Worm (Caenorhabditis elegans) whole organism, midembryonic: ENCODE results near the gene ceh-19.

Experiments
- T22C8.4 ChIP-seq: fragments of 200-800 bp; sonication (Bioruptor generic); IDR thresholded peaks from 2 replicates; pipeline ENCODE4 v1.3.6; 2022; ENCODE audit warnings: missing genetic modification characterization, missing compliant biosample characterization
- cog-1 ChIP-seq: sonication (generic microtip); optimal IDR thresholded peaks from 2 replicates; lab custom pipeline; 2016; ENCODE audit warnings: missing genetic modification characterization, missing compliant biosample characterization
- klf-2 ChIP-seq: fragments of 200-800 bp; sonication (Bioruptor generic); conservative IDR thresholded peaks from 2 replicates; pipeline ENCODE4 v1.3.6; 2022; ENCODE audit warnings: missing genetic modification reagents, missing genetic modification characterization, missing compliant biosample characterization
- med-1 ChIP-seq: sonication (generic microtip); optimal IDR thresholded peaks from 2 replicates; lab custom pipeline; 2017; ENCODE audit warnings: missing genetic modification characterization, mild to moderate bottlenecking, missing compliant biosample characterization, antibody characterized with exemption, missing genetic modification reagents; ENCODE audit not compliant: insufficient read depth
- ref-1 ChIP-seq: fragments of 200-800 bp; sonication (Bioruptor generic); conservative IDR thresholded peaks from 2 replicates; pipeline ENCODE4 v1.3.6; 2022; ENCODE audit warnings: missing genetic modification reagents, missing genetic modification characterization, missing compliant biosample characterization
- tab-1 ChIP-seq: fragments of 200-800 bp; sonication (Bioruptor generic); IDR thresholded peaks from 2 replicates; pipeline ENCODE4 v1.3.6; 2022; ENCODE audit warnings: missing genetic modification characterization, missing compliant biosample characterization
- ztf-23 ChIP-seq: fragments of 200-800 bp; sonication (Bioruptor generic); IDR thresholded peaks from 2 replicates; pipeline ENCODE4 v1.3.6; 2022; ENCODE audit warnings: missing genetic modification reagents, missing genetic modification characterization, missing compliant biosample characterization
- ztf-29 ChIP-seq: fragments of 200-800 bp; sonication (Bioruptor generic); IDR thresholded peaks from 2 replicates; pipeline ENCODE4 v1.3.6; 2022; ENCODE audit warnings: missing genetic modification reagents, missing genetic modification characterization, missing compliant biosample characterization

DNA sequence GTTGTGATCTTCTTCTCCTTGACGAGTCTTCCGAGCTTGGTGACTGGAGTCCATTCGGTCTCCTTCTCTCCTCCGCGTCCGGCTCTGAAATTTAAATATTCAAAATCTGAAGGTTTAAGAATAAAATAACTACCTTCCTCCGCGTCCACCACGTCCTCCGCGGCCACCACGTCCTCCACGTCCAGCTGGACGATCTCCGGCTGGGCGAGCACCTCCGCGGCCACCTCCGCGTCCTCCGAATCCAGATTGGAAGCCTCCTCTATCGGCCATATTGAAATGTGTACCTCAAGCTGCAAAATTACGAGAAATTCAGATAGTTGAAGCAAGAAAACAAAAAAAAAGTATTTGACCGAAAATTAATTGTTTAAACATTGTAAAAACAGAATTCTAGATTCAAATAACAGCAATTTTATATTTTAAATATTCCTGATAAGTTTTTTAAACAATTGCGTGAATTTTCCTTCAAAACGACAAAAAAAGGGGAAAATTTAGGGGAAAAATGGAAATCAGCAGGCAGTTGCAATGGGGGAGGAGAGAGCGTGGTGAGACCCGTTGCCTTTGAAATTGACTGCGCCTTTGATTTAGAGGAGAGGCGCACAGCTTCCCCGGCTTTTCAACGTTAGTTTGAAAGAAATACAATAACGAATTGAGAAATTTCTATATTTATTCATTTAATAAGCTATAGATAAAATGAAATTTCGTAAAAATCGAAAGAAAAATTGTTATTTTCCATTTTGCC, 29.5 kb downstream of the ceh-19 start, which contains the start of gene rps-2:
- TF ChIP-seq tab-1 (GFP tag; lab: Robert Waterston, UW): no peak
- no peak for TF ChIP-seq cog-1 (tag; lab: Kevin White, UChicago)
- TF ChIP-seq klf-2 (GFP tag; lab: Robert Waterston, UW): no peak
- TF ChIP-seq med-1 (GFP tag; lab: Kevin White, UChicago): no peak
- TF ChIP-seq ref-1 (GFP tag; lab: Robert Waterston, UW): no peak
- no peak for TF ChIP-seq ztf-29 (GFP tag; lab: Robert Waterston, UW)
- no peak for TF ChIP-seq T22C8.4
- no peak for TF ChIP-seq ztf-23 (GFP tag; lab: Robert Waterston, UW)
